Fruit fly (Drosophila melanogaster) whole organism, prepupa: ENCODE data around the gene CG42832.
"Not testable (repeated sequence)": the region's sequence is repeated elsewhere in the genome, so short reads cannot be mapped to it uniquely, and the experiment has no call there.

Source experiments
- CG10631 ChIP-seq: fragments of 200-800 bp; sonication (Bioruptor generic); optimal IDR thresholded peaks from 2 replicates; lab custom pipeline; 2016; ENCODE audit warnings: missing biosample characterization, missing genetic modification characterization
- CG11294 ChIP-seq: fragments of 200-800 bp; sonication (Bioruptor generic); IDR thresholded peaks from 2 replicates; pipeline ENCODE4 v1.3.6; 2022; ENCODE audit warnings: missing biosample characterization, missing genetic modification characterization
- CG31627 ChIP-seq: fragments of 200-800 bp; sonication (Bioruptor generic); optimal IDR thresholded peaks from 3 replicates; lab custom pipeline; 2016; ENCODE audit warnings: missing biosample characterization, missing genetic modification characterization
- CG34406 ChIP-seq: fragments of 200-800 bp; sonication (Bioruptor generic); optimal IDR thresholded peaks from 3 replicates; lab custom pipeline; 2016; ENCODE audit warnings: missing biosample characterization, missing genetic modification characterization
- CG6163 ChIP-seq: fragments of 200-800 bp; sonication (Bioruptor generic); IDR thresholded peaks from 3 replicates; pipeline ENCODE4 v1.3.6; 2022; ENCODE audit warnings: missing biosample characterization, missing genetic modification characterization
- CG6276 ChIP-seq: fragments of 200-800 bp; sonication (Bioruptor generic); optimal IDR thresholded peaks from 2 replicates; lab custom pipeline; 2017; ENCODE audit warnings: missing biosample characterization, mild to moderate bottlenecking, missing genetic modification characterization
- CG6808 ChIP-seq: fragments of 200-800 bp; sonication (Bioruptor generic); optimal IDR thresholded peaks from 3 replicates; lab custom pipeline; 2017; ENCODE audit warnings: missing biosample characterization, missing genetic modification characterization, mild to moderate bottlenecking, moderate library complexity, missing genetic modification reagents
- CG7368 ChIP-seq: fragments of 200-800 bp; sonication (Bioruptor generic); optimal IDR thresholded peaks from 3 replicates; lab custom pipeline; 2016; ENCODE audit warnings: missing biosample characterization, missing genetic modification characterization
- CG8319 ChIP-seq: fragments of 200-800 bp; sonication (Bioruptor generic); optimal IDR thresholded peaks from 3 replicates; lab custom pipeline; 2016; ENCODE audit warnings: missing biosample characterization, missing genetic modification characterization
- CG9139 ChIP-seq: fragments of 200-800 bp; sonication (Bioruptor generic); optimal IDR thresholded peaks from 3 replicates; lab custom pipeline; 2017; ENCODE audit warnings: missing biosample characterization, mild to moderate bottlenecking, missing genetic modification characterization
- Eip93F ChIP-seq: fragments of 200-800 bp; sonication (Bioruptor generic); optimal IDR thresholded peaks from 2 replicates; lab custom pipeline; 2016; ENCODE audit warnings: missing biosample characterization, mild to moderate bottlenecking, missing genetic modification characterization
- Ets21C ChIP-seq: fragments of 200-800 bp; sonication (Bioruptor generic); optimal IDR thresholded peaks from 3 replicates; lab custom pipeline; 2016; ENCODE audit warnings: missing biosample characterization, missing genetic modification characterization
- Gug ChIP-seq: fragments of 200-800 bp; sonication (Bioruptor generic); IDR thresholded peaks from 2 replicates; pipeline ENCODE4 v1.3.6; 2022; ENCODE audit warnings: missing biosample characterization, missing genetic modification characterization
- Hr38 ChIP-seq: sonication (Bioruptor generic); optimal IDR thresholded peaks from 2 replicates; lab custom pipeline; 2016; ENCODE audit warnings: missing biosample characterization, missing genetic modification characterization
- Lpt ChIP-seq: fragments of 200-800 bp; sonication (Bioruptor generic); optimal IDR thresholded peaks from 3 replicates; lab custom pipeline; 2016; ENCODE audit warnings: missing biosample characterization, missing genetic modification characterization
- OdsH ChIP-seq: fragments of 200-800 bp; sonication (Bioruptor generic); optimal IDR thresholded peaks from 3 replicates; lab custom pipeline; 2016; ENCODE audit warnings: missing biosample characterization, missing genetic modification characterization
- Smox ChIP-seq: fragments of 200-800 bp; sonication (Bioruptor generic); optimal IDR thresholded peaks from 3 replicates; lab custom pipeline; 2016; ENCODE audit warnings: missing biosample characterization, missing genetic modification characterization
- Sox102F ChIP-seq: fragments of 200-800 bp; sonication (Bioruptor generic); optimal IDR thresholded peaks from 2 replicates; lab custom pipeline; 2016; ENCODE audit warnings: missing biosample characterization, mild to moderate bottlenecking, missing genetic modification characterization
- Sox15 ChIP-seq: fragments of 200-800 bp; sonication (Bioruptor generic); optimal IDR thresholded peaks from 3 replicates; lab custom pipeline; 2016; ENCODE audit warnings: missing biosample characterization, missing genetic modification characterization
- acj6 ChIP-seq: fragments of 200-800 bp; sonication (Bioruptor generic); optimal IDR thresholded peaks from 3 replicates; lab custom pipeline; 2016; ENCODE audit warnings: missing biosample characterization, missing genetic modification characterization
- cyc ChIP-seq: fragments of 200-800 bp; sonication (Bioruptor generic); optimal IDR thresholded peaks from 3 replicates; lab custom pipeline; 2016; ENCODE audit warnings: missing biosample characterization, missing genetic modification characterization
- dac ChIP-seq: fragments of 200-800 bp; sonication (Bioruptor generic); optimal IDR thresholded peaks from 2 replicates; lab custom pipeline; 2017; ENCODE audit warnings: missing biosample characterization, mild to moderate bottlenecking, missing genetic modification characterization
- dsx ChIP-seq: fragments of 200-800 bp; optimal IDR thresholded peaks from 3 replicates; lab custom pipeline; 2019; ENCODE audit warnings: missing biosample characterization, mild to moderate bottlenecking, missing genetic modification characterization, moderate library complexity; ENCODE audit not compliant: poor library complexity, severe bottlenecking
- fd59A ChIP-seq: fragments of 200-800 bp; sonication (Bioruptor generic); optimal IDR thresholded peaks from 2 replicates; lab custom pipeline; 2017; ENCODE audit warnings: missing biosample characterization, mild to moderate bottlenecking, missing genetic modification characterization, missing genetic modification reagents
- fkh ChIP-seq: fragments of 200-800 bp; sonication (Bioruptor generic); optimal IDR thresholded peaks from 3 replicates; lab custom pipeline; 2017; ENCODE audit warnings: missing biosample characterization, mild to moderate bottlenecking, missing genetic modification characterization, moderate library complexity
- lz ChIP-seq: fragments of 200-800 bp; sonication (Bioruptor generic); optimal IDR thresholded peaks from 3 replicates; lab custom pipeline; 2016; ENCODE audit warnings: missing biosample characterization, missing genetic modification characterization
- net ChIP-seq: fragments of 200-800 bp; sonication (Bioruptor generic); optimal IDR thresholded peaks from 3 replicates; lab custom pipeline; 2016; ENCODE audit warnings: missing biosample characterization, missing genetic modification characterization
- salr ChIP-seq, 2 experiments: fragments of 200-800 bp; sonication (Bioruptor generic); optimal IDR thresholded peaks; 3 replicates each; lab custom pipeline; 2016 to 2018; ENCODE audit warnings: missing biosample characterization in 2 of 2, missing genetic modification characterization in 2 of 2, mild to moderate bottlenecking in 1 of 2
- spab ChIP-seq: fragments of 200-800 bp; sonication (Bioruptor generic); optimal IDR thresholded peaks from 2 replicates; lab custom pipeline; 2017; ENCODE audit warnings: missing biosample characterization, mild to moderate bottlenecking, missing genetic modification characterization, missing genetic modification reagents
- svp ChIP-seq: fragments of 200-800 bp; sonication (Bioruptor generic); peaks from one replicate; lab custom pipeline; 2016; ENCODE audit warnings: missing biosample characterization, missing genetic modification characterization
- topi ChIP-seq: fragments of 200-800 bp; sonication (Bioruptor generic); optimal IDR thresholded peaks from 3 replicates; lab custom pipeline; 2016; ENCODE audit warnings: missing biosample characterization, missing genetic modification characterization
- vri ChIP-seq: fragments of 200-800 bp; sonication (Bioruptor generic); optimal IDR thresholded peaks from 3 replicates; lab custom pipeline; 2016; ENCODE audit warnings: missing biosample characterization, mild to moderate bottlenecking, missing genetic modification characterization

The CG42832 gene

DNA sequence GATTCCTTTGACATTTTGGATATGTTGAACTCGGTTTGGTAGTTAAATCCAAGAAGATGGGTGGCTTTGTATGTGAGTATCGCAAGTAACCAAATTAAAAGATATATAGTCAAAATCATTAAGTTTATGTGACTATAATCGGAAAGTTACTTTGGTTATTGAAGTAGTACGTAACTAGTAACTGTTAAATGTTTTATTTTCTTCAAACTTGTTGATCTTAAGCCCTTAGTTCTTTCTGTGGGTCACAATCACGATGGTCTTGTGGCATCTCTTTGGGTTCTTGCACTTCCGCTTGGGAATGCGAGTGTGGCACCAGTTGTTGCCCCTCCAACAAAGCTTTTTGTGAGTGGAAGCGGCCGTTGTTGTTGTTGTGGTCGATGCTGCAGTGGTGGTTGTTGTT, 33.0 kb upstream of the CG42832 start, which contains the start of gene CG33489:
TSS of gene CG33489 (minus strand) at position 101 of the 400 bp plus-strand sequence.
- not testable (repeated sequence) for TF ChIP-seq CG7368 (GFP tag; lab: Kevin White, UChicago); cyc; salr (GFP tag; optimal IDR thresholded peaks at IDR 0.05; lab: Kevin White, UChicago)

DNA sequence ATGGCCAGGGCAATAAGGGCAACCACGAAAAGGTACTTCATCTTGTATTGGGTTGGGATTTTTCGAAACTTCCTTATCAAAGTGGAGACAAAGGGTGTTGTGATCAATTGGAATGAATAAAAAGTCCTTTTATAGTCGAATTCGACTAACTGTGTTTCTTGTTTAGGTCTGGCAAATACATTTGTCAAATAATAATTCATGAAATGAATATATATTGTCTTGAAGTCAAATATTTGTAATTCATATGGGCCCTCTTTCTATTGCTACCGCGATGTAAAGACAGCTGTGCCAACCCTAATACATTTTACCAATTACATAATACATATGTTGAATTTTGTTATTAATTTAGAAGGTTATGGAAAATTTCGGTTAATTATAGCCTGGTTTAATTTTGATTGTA, 32.5 kb upstream of the CG42832 start, which contains the start of gene CG33271:
TSS of gene CG33271 (minus strand) at position 101 of the 400 bp plus-strand sequence.
- TF ChIP-seq net (GFP tag; lab: Kevin White, UChicago): no peak
- peak; percentile 32 for TF ChIP-seq fkh (GFP tag; lab: Kevin White, UChicago)

DNA sequence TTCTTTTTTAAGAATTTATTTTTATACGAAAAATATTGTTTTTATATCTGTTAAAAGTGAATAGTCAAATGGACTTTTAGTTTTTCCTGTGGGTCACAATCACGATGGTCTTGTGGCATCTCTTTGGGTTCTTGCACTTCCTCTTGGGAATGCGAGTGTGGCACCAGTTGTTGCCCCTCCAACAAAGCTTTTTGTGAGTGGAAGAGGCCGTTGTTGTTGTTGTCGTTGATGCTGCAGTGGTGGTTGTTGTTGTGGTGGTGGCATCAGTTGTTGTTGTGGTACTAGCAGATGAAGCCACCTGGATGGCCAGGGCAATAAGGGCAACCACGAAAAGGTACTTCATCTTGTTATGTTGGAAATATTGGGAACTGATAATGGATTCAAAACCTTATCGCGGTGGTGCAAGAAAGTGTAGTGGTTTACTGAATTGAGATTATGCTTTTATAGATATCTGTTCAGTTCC, 31.7 kb upstream of the CG42832 start, which contains the start of gene CG33270:
TSS of gene CG33270 (minus strand) at position 413 of the 463 bp plus-strand sequence.
- TF ChIP-seq Lpt (no peak), Eip93F (no peak), CG9139 (no peak), CG10631 (GFP tag; lab: Kevin White, UChicago) (no peak)

DNA sequence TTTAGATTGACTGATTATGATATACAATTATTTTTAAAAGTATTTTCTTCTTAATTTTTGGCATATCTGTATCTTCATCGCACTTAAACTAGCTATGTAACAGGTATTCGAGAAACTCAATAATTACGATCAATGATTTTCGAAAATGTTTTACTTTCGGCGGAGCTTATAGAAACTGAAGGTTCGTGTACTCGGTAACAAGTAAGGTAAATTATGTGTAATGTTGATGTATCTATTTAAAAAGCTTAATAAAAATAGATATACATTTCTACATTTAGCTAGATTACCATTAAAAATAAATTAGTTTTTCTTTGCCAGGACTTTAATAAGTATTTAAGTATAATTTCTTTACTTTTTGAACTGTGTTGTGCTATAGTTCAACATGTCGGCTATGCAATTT, 31.1 kb upstream of the CG42832 start:
- TF ChIP-seq CG9139: no peak
- no peak for TF ChIP-seq Ets21C
- TF ChIP-seq dac (GFP tag; lab: Kevin White, UChicago): no peak
- no peak for TF ChIP-seq Sox102F (GFP tag; lab: Kevin White, UChicago)
- no peak for TF ChIP-seq fd59A (GFP tag; lab: Kevin White, UChicago)
- TF ChIP-seq spab: no peak
- TF ChIP-seq CG6808 (GFP tag; lab: Kevin White, UChicago): no peak
- TF ChIP-seq fkh (GFP tag; lab: Kevin White, UChicago): no peak
- no peak for TF ChIP-seq CG34406 (GFP tag; lab: Kevin White, UChicago)
- TF ChIP-seq OdsH (GFP tag; lab: Kevin White, UChicago): no peak
- no peak for TF ChIP-seq net (GFP tag; lab: Kevin White, UChicago)

DNA sequence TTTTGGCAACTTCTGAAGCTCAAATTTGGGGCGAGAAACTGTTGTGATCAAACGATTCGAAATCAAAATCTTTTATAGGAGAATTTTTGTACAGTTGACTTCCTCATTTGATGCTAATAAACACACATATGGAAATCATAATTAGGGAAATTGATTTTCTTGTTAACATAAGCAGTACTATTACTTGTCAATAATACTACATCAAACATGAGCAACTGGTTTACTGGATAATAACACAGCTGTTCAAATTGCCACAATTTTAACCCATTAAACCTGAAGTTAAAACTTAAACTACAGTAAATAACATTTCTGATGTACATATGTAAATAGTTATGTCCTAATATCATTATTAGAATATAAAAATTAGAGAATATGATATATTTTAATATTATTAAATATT, 30.0 kb upstream of the CG42832 start, which contains the start of gene CG43390:
TSS of gene CG43390 (minus strand) at position 32 of the 400 bp plus-strand sequence.
- TF ChIP-seq fkh (GFP tag; lab: Kevin White, UChicago) (peak; percentile 46), CG34406 (GFP tag; lab: Kevin White, UChicago) (no peak), CG6276 (GFP tag; lab: Kevin White, UChicago) (no peak)

DNA sequence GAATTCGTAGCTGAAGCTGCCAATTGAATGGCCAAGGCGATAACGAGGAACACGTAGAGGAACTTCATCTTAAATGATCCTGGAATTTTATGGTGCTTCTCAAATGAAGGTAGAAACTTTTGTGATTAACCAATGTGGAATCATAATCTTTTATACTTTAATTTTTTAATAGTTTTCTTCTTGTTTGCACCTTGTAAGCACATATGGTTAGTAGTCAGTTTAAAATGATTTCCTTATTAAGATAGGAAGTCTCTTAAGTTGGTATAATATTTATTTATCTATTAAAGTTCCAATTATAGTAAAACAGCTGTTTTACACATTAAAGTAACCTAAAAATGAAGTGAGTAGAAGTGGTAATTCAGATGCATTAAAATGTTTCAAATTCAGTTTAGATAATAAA, 29.0 kb upstream of the CG42832 start, which contains the start of gene CG43391:
TSS of gene CG43391 (minus strand) at position 101 of the 400 bp plus-strand sequence.
- no peak for TF ChIP-seq CG31627 (GFP tag; lab: Kevin White, UChicago)
- no peak for TF ChIP-seq Hr38 (GFP tag; lab: Kevin White, UChicago)
- TF ChIP-seq spab: no peak
- TF ChIP-seq dsx (GFP tag; lab: Kevin White, UChicago): no peak
- no peak for TF ChIP-seq vri
- no peak for TF ChIP-seq CG8319 (GFP tag; lab: Kevin White, UChicago)
- no peak for TF ChIP-seq CG11294 (GFP tag; lab: Robert Waterston, UW)
- TF ChIP-seq acj6 (GFP tag; lab: Kevin White, UChicago): no peak
- no peak for TF ChIP-seq Ets21C
- no peak for TF ChIP-seq CG7368 (GFP tag; lab: Kevin White, UChicago)
- TF ChIP-seq Gug: no peak
- TF ChIP-seq Sox15 (GFP tag; lab: Kevin White, UChicago): no peak
- no peak for TF ChIP-seq topi
- TF ChIP-seq OdsH (GFP tag; lab: Kevin White, UChicago): no peak
- no peak for TF ChIP-seq svp (GFP tag; lab: Kevin White, UChicago)
- TF ChIP-seq Smox: no peak
- TF ChIP-seq lz (GFP tag; lab: Kevin White, UChicago): no peak
- TF ChIP-seq Lpt: no peak
- TF ChIP-seq CG6163: no peak
- TF ChIP-seq salr (GFP tag; optimal IDR thresholded peaks at IDR 0.05; lab: Kevin White, UChicago): no peak
